Worm (Caenorhabditis elegans) whole organism, L4/young adult: ENCODE results near the gene mlc-4.

Experiments used
- W03F9.2 ChIP-seq: fragments of 150-350 bp; optimal IDR thresholded peaks from 2 replicates; lab custom pipeline; 2014; ENCODE audit warnings: missing biosample characterization, missing genetic modification characterization
- dao-5 ChIP-seq: sonication (generic microtip); optimal IDR thresholded peaks from 2 replicates; lab custom pipeline; 2016; ENCODE audit warnings: missing genotype, missing genetic modification characterization, moderate library complexity, missing compliant biosample characterization
- him-1 ChIP-seq: sonication (generic microtip); optimal IDR thresholded peaks from 2 replicates; lab custom pipeline; 2016; ENCODE audit warnings: missing genotype, missing genetic modification reagents, missing genetic modification characterization, missing compliant biosample characterization

mlc-4 gene

DNA sequence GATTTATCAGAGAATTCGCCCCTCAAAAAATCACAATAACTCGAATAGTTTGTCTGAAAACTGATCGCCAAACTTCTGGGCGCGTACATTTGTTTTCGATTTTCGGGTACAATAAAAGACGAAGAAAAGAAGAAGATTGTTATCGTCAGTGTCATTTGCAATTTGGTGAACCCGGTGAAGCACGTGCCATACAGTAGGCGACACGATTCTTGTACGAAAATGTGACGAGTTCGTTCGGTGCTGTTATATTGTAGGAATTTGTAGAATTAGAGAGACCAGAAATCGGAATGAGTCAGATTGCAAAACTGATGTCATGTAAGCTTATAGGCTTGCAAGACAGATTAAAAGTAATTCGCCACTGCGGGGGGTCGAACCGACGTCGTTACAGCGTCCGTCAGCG, 25.8 kb downstream of the mlc-4 start:
- TF ChIP-seq dao-5 (tag; lab: Kevin White, UChicago) (no peak), him-1 (no peak), W03F9.2 (no peak)

DNA sequence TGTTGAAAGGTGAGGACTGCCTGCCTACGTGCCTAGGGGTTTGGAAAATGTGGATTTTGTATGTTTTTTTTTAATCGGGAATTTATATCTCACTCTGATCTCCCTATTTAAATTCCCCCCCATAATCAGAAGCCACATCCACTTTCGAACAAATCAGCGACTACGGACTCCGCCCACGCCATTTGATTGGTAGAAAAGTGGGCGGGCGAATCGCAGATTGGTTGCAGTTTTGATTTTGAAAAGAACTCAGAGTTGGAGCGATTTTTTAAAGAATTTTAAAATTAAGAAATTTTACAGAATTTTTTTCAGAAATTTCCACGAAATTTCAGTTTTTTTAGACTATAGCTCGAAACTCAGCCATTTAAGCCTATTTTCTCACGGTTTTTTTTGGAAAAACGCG, 33.5 kb downstream of the mlc-4 start:
- TF ChIP-seq dao-5 (tag; lab: Kevin White, UChicago) (no peak), him-1 (no peak), W03F9.2 (no peak)

DNA sequence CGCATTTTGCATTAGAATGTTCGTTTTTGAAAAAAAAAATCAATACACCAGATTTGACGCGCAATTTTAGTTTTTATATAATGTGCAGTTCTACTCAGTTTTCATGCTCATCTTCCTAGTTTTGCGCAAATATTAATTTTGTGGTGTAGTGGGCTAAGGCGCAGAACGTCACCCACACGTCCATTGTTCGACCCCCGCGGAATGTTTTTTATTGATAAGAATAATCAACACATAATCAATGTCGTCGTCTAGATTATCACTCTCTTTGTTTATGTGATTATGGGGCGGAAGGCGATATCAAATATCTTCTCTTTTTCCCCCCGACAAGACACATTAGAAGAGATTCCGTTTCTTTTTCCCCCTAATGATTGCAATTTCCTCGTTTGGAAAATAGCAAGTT, 37.8 kb downstream of the mlc-4 start:
- no peak for TF ChIP-seq W03F9.2
- no peak for TF ChIP-seq him-1
- no peak for TF ChIP-seq dao-5 (tag; lab: Kevin White, UChicago)

DNA sequence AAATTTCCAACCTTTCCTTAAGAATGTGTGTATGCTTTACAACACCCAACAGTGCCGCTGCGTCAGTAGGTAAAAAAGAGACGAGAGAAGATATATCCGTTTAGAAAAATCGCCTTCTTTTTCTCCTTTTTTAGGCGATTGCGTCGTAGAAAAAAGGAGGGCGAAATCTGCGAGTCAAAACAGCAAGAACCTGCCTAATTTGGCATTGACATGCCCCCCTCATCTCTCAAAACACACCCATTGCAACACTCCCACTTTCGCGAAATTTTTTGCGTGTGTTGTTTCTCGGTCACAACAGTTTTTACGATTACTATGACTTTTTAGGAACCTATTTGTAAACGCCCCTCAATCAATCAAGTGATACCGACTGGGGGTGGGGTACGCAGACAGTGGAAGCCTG, 41.9 kb downstream of the mlc-4 start:
- TF ChIP-seq W03F9.2 (no peak), dao-5 (tag; lab: Kevin White, UChicago) (no peak), him-1 (no peak)

DNA sequence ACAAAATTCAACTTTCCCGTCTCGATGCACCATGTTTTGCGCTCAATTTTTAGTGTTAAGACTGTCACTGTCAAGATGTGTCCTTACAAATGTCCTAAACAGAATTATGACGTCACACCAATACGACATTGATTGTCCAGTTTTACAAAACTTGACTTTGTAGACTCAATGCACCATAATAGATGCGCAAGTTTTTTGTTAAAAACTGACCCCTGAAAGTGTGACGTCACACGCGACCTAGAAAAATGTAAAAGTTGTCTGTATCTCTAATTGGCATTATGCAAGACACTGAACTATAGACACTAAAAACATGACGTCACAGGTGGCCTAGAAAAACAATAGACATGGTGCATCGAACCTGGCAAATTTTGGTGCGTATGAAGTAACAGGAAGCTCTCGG, 42.5 kb downstream of the mlc-4 start:
- no peak for TF ChIP-seq W03F9.2
- TF ChIP-seq dao-5 (tag; lab: Kevin White, UChicago), result no peak
- TF ChIP-seq him-1, result no peak

DNA sequence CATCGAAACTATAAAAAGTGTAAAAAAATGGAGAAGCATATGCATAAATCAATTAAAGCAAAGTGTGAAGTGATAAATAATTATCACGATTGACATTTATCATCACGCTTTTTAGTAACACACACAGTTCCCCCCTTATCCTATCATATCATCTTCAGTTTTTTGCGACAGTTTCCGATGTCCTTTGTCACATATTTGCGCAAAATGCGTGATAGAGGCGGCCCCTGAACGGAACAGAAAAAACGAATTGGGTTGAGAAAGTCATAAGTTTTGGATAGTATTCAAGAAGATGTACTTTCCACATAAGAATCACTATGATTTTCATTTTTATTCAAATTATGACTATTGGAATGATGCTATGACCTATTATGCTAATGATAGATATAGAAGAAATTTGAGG, 44.5 kb downstream of the mlc-4 start:
- TF ChIP-seq him-1 (no peak), W03F9.2 (no peak), dao-5 (tag; lab: Kevin White, UChicago) (no peak)

DNA sequence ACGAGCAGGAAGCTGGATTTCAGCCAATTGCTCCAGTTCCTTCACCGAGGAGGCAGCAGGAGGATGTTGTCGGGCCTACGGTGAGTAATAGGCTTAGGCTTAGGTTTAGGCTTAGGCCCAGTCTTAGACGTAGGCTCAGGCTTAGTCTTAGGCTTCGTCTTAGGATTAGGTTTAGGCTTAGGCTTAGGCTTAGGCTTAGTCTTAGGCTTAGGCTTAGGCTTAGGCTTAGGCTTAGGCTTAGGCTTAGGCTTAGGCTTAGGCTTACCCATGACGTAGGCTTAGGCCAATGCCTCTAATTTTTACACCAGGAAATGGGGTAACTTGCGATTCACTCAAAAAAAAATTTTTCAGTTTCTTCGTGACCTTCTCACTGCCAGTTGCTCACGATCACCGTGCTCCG, 46.9 kb downstream of the mlc-4 start:
- TF ChIP-seq him-1 (no peak), dao-5 (tag; lab: Kevin White, UChicago) (no peak), W03F9.2 (no peak)

DNA sequence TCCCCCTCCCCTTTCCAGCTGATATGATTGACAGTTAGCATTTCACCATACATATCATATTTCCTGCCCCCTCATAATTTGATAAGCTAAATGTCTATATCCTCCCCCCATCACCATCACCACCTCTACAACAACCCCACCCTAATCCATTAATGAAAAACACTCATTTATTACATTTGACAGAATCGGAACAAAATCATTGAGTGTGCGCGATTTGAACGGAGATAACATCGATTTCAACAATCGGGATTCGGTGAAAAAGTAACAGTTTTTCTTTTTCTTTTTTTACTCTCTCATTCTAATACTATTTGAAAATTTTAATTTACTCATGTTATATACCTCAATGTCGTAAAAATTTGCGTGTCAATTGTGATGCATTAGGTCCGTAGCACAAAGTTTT, 47.8 kb downstream of the mlc-4 start:
- TF ChIP-seq him-1 (no peak), dao-5 (tag; lab: Kevin White, UChicago) (no peak), W03F9.2 (no peak)

DNA sequence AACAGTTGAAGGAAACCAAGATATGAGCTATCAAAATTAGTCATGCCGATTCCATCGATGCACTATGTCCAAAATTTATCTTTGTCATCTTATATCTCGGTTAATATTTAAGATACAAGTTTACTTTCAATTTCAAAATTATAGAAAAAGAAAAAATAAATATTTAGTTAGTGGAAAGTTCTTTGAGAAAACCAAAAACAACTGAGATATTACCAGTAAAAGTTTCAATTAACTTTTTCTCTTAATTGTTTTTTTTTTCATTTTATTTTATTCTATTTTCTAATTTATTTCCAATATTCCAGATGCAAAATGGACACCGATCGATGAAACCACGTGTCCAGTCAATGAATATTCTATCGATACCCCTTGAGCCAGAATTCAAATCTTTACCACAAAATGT, 49.0 kb downstream of the mlc-4 start, which contains the start of gene gei-1:
gei-1 (plus strand) TSS at position 301 of the 400 bp plus-strand sequence.
- TF ChIP-seq W03F9.2 (no peak), dao-5 (tag; lab: Kevin White, UChicago) (no peak), him-1 (no peak)

DNA sequence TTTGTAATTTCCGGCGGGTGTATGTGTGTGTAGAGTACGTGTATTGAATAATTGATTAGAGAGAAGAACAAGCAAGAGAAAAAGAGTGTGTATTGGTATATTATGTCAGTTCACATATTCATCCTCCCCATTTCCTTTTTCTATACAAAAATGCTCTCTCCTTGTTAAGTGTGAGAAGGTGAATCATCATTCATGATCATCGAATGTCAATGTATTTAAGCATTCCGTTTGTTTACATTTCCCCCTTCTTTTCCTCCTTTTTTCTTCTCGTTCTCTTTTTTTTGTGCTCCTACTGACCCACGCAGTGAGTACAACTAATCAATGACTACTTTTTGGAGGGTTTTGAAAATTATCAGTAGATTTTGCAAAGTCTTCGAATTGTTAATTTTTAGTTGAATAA, 50.1 kb downstream of the mlc-4 start:
- TF ChIP-seq him-1 (no peak), dao-5 (tag; lab: Kevin White, UChicago) (no peak), W03F9.2 (no peak)
